Worm (Caenorhabditis elegans) whole organism, mixed stage, embryonic: Measurements from ENCODE around the gene sec-16A.1.

Experiments
- ces-1 ChIP-seq: fragments of 150-350 bp; optimal IDR thresholded peaks from 2 replicates; lab custom pipeline; 2014; ENCODE audit warnings: missing biosample characterization, missing genetic modification reagents, missing genetic modification characterization
- elt-3 ChIP-seq: fragments of 150-350 bp; optimal IDR thresholded peaks from 2 replicates; lab custom pipeline; 2014; ENCODE audit warnings: missing biosample characterization, missing genetic modification characterization
- lin-13 ChIP-seq: fragments of 150-350 bp; optimal IDR thresholded peaks from 2 replicates; lab custom pipeline; 2014; ENCODE audit warnings: missing biosample characterization, missing genetic modification characterization
- mls-2 ChIP-seq: sonication (generic microtip); optimal IDR thresholded peaks from 2 replicates; lab custom pipeline; 2016; ENCODE audit warnings: mild to moderate bottlenecking, missing genetic modification characterization, moderate library complexity, missing compliant biosample characterization
- nhr-12 ChIP-seq: fragments of 150-350 bp; optimal IDR thresholded peaks from 2 replicates; lab custom pipeline; 2014; ENCODE audit warnings: missing biosample characterization, missing genetic modification characterization
- nhr-237 ChIP-seq: fragments of 150-350 bp; optimal IDR thresholded peaks from 2 replicates; lab custom pipeline; 2014; ENCODE audit warnings: missing biosample characterization, missing genetic modification characterization
- nhr-28 ChIP-seq: fragments of 150-350 bp; optimal IDR thresholded peaks from 2 replicates; lab custom pipeline; 2014; ENCODE audit warnings: missing biosample characterization, missing genetic modification characterization
- nhr-76 ChIP-seq: sonication (generic microtip); optimal IDR thresholded peaks from 2 replicates; lab custom pipeline; 2017; ENCODE audit warnings: missing biosample characterization, missing genetic modification characterization
- snpc-4 ChIP-seq: fragments of 150-350 bp; optimal IDR thresholded peaks from 2 replicates; lab custom pipeline; 2014; ENCODE audit warnings: missing biosample characterization, missing genetic modification characterization
- sptf-1 ChIP-seq: sonication (generic microtip); optimal IDR thresholded peaks from 2 replicates; lab custom pipeline; 2017; ENCODE audit warnings: mild to moderate bottlenecking, missing genetic modification characterization, moderate library complexity, missing compliant biosample characterization
- unc-39 ChIP-seq: fragments of 150-350 bp; optimal IDR thresholded peaks from 2 replicates; lab custom pipeline; 2014; ENCODE audit warnings: missing biosample characterization, missing genetic modification characterization
- ztf-11 ChIP-seq: fragments of 150-350 bp; optimal IDR thresholded peaks from 2 replicates; lab custom pipeline; 2014; ENCODE audit warnings: missing biosample characterization, missing genetic modification characterization

- no peak for TF ChIP-seq ces-1 (GFP tag; lab: Kevin White, UChicago)
- no peak for TF ChIP-seq lin-13 (tag; lab: Kevin White, UChicago)
- no peak for TF ChIP-seq nhr-28 (tag; lab: Kevin White, UChicago)
- no peak for TF ChIP-seq unc-39 (tag; lab: Kevin White, UChicago)
- no peak for TF ChIP-seq nhr-12 (tag; lab: Kevin White, UChicago)
- no peak for TF ChIP-seq elt-3
- TF ChIP-seq snpc-4 (tag; lab: Kevin White, UChicago), result no peak
- no peak for TF ChIP-seq nhr-76 (tag; lab: Kevin White, UChicago)
- no peak for TF ChIP-seq mls-2 (tag; lab: Kevin White, UChicago)
- TF ChIP-seq ztf-11, result no peak
- TF ChIP-seq nhr-237 (tag; lab: Kevin White, UChicago), result no peak
- TF ChIP-seq sptf-1 (tag; lab: Kevin White, UChicago), result no peak
Observed at ce11 chrIII:9077708-9078107, 47.9 kb upstream of the sec-16A.1 start, which contains the start of gene F02A9.1.
